Worm (Caenorhabditis elegans) whole organism, L3 larva: ENCODE measurements around the gene lgc-26.

Experiments used
- lin-15B ChIP-seq: fragments of 150-350 bp; optimal IDR thresholded peaks from 2 replicates; lab custom pipeline; 2014; ENCODE audit warnings: missing biosample characterization, missing genetic modification characterization
- ztf-4 ChIP-seq: fragments of 150-350 bp; optimal IDR thresholded peaks from 2 replicates; lab custom pipeline; 2014; ENCODE audit warnings: missing biosample characterization, missing genetic modification characterization

DNA sequence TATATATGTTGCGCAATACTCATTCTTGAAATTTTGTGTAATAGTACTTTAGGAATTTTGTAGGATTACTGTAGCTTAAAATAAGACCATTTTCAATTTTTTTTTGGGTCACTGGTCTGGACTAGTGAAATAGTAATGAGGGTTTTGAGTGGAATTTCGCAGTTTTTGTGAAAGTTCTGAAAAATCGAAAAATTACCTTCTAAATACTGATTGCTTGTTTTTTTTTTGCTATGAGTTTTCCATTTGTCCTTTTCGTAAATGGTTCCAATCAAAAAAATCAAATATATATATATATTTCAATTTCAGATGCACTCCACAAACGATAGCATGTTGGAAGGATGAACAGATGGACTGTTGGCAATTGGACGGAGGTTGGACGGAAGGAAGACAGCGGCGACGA is 44.3 kb downstream of the lgc-26 start, which contains the start of gene nhr-15:
- TF ChIP-seq ztf-4 (tag; lab: Kevin White, UChicago) (no peak), lin-15B (tag; lab: Kevin White, UChicago) (no peak)
